Worm (Caenorhabditis elegans) whole organism, young adult: ENCODE results near the gene ZK1098.9.

Experiments used
- B0019.2 ChIP-seq: fragments of 200-800 bp; sonication (Bioruptor generic); conservative IDR thresholded peaks from 2 replicates; pipeline ENCODE4 v1.3.6; 2022; ENCODE audit warnings: missing genetic modification reagents, missing genetic modification characterization, missing compliant biosample characterization
- B0261.1 ChIP-seq: sonication (generic microtip); optimal IDR thresholded peaks from 2 replicates; lab custom pipeline; 2016; ENCODE audit warnings: mild to moderate bottlenecking, missing genetic modification characterization, moderate library complexity, missing compliant biosample characterization
- B0336.3 ChIP-seq: fragments of 200-800 bp; sonication (Bioruptor generic); IDR thresholded peaks from 2 replicates; pipeline ENCODE4 v1.3.6; 2022; ENCODE audit warnings: missing genetic modification characterization, missing compliant biosample characterization
- F57A8.1 ChIP-seq: fragments of 200-800 bp; sonication (Bioruptor generic); optimal IDR thresholded peaks from 2 replicates; lab custom pipeline; 2018; ENCODE audit warnings: mild to moderate bottlenecking, missing genetic modification characterization, moderate library complexity, missing compliant biosample characterization
- T07F8.4 ChIP-seq: sonication (generic microtip); optimal IDR thresholded peaks from 2 replicates; lab custom pipeline; 2016; ENCODE audit warnings: mild to moderate bottlenecking, missing genetic modification characterization, moderate library complexity, missing compliant biosample characterization
- Y56A3A.18 ChIP-seq: fragments of 200-800 bp; sonication (Bioruptor generic); IDR thresholded peaks from 2 replicates; pipeline ENCODE4 v1.3.6; 2022; ENCODE audit warnings: missing genetic modification reagents, missing genetic modification characterization, missing compliant biosample characterization
- Y79H2A.3 ChIP-seq: fragments of 200-800 bp; sonication (Bioruptor generic); conservative IDR thresholded peaks from 2 replicates; pipeline ENCODE4 v1.3.6; 2022; ENCODE audit warnings: missing genetic modification reagents, missing genetic modification characterization, missing compliant biosample characterization
- akir-1 ChIP-seq: fragments of 200-800 bp; sonication (Bioruptor generic); optimal IDR thresholded peaks from 2 replicates; lab custom pipeline; 2018; ENCODE audit warnings: mild to moderate bottlenecking, missing genetic modification characterization, moderate library complexity, missing compliant biosample characterization
- atf-7 ChIP-seq: sonication (generic microtip); optimal IDR thresholded peaks from 2 replicates; lab custom pipeline; 2017; ENCODE audit warnings: mild to moderate bottlenecking, missing genetic modification characterization, missing compliant biosample characterization
- attf-5 ChIP-seq: fragments of 200-800 bp; sonication (Bioruptor generic); optimal IDR thresholded peaks from 2 replicates; lab custom pipeline; 2018; ENCODE audit warnings: mild to moderate bottlenecking, missing genetic modification characterization, missing compliant biosample characterization
- ccch-3 ChIP-seq: fragments of 200-800 bp; sonication (Bioruptor generic); optimal IDR thresholded peaks from 2 replicates; lab custom pipeline; 2018; ENCODE audit warnings: mild to moderate bottlenecking, missing genetic modification characterization, missing compliant biosample characterization
- cebp-1 ChIP-seq, 2 experiments: fragments of 200-800 bp in 1 of 2; sonication (Bioruptor generic) in 1 of 2; sonication (generic microtip) in 1 of 2; IDR thresholded peaks in 1 of 2; optimal IDR thresholded peaks in 1 of 2; 2 replicates each; pipeline versions ENCODE4 v1.3.6 to Lab custom; 2017 to 2022; ENCODE audit warnings: missing compliant biosample characterization in 2 of 2, missing genetic modification characterization in 2 of 2, mild to moderate bottlenecking in 1 of 2, missing genetic modification reagents in 1 of 2, moderate library complexity in 1 of 2
- ceh-100 ChIP-seq: fragments of 200-800 bp; sonication (Bioruptor generic); IDR thresholded peaks from 2 replicates; pipeline ENCODE4 v1.3.6; 2022; ENCODE audit warnings: missing genetic modification reagents, missing genetic modification characterization, missing compliant biosample characterization
- ceh-27 ChIP-seq: fragments of 200-800 bp; sonication (Bioruptor generic); optimal IDR thresholded peaks from 2 replicates; lab custom pipeline; 2018; ENCODE audit warnings: mild to moderate bottlenecking, missing genetic modification characterization, moderate library complexity, missing compliant biosample characterization
- ceh-40 ChIP-seq: fragments of 200-800 bp; sonication (Bioruptor generic); IDR thresholded peaks from 2 replicates; pipeline ENCODE4 v1.3.6; 2022; ENCODE audit warnings: missing genetic modification characterization, missing compliant biosample characterization
- ceh-91 ChIP-seq: fragments of 200-800 bp; sonication (Bioruptor generic); IDR thresholded peaks from 2 replicates; pipeline ENCODE4 v1.3.6; 2022; ENCODE audit warnings: missing genetic modification reagents, missing genetic modification characterization, missing compliant biosample characterization
- dpff-1 ChIP-seq: sonication (generic microtip); optimal IDR thresholded peaks from 2 replicates; lab custom pipeline; 2017; ENCODE audit warnings: mild to moderate bottlenecking, missing genetic modification characterization, missing compliant biosample characterization
- efl-1 ChIP-seq: fragments of 150-350 bp; optimal IDR thresholded peaks from 2 replicates; lab custom pipeline; 2014; ENCODE audit warnings: missing biosample characterization, missing genetic modification reagents, missing genetic modification characterization
- egl-18 ChIP-seq: fragments of 200-800 bp; sonication (Bioruptor generic); IDR thresholded peaks from 2 replicates; pipeline ENCODE4 v1.3.6; 2022; ENCODE audit warnings: missing genetic modification reagents, missing genetic modification characterization, missing compliant biosample characterization
- egl-44 ChIP-seq: fragments of 200-800 bp; sonication (Bioruptor generic); IDR thresholded peaks from 2 replicates; pipeline ENCODE4 v1.3.6; 2022; ENCODE audit warnings: missing genetic modification reagents, missing genetic modification characterization, missing compliant biosample characterization
- him-1 ChIP-seq: sonication (generic microtip); optimal IDR thresholded peaks from 2 replicates; lab custom pipeline; 2016; ENCODE audit warnings: missing genotype, missing genetic modification reagents, missing genetic modification characterization, missing compliant biosample characterization
- let-607 ChIP-seq, 2 experiments: fragments of 200-800 bp in 1 of 2; sonication (Bioruptor generic) in 1 of 2; sonication (generic microtip) in 1 of 2; optimal IDR thresholded peaks; 2 replicates each; lab custom pipeline; 2016 to 2018; ENCODE audit warnings: mild to moderate bottlenecking in 2 of 2, missing compliant biosample characterization in 2 of 2, missing genetic modification characterization in 2 of 2, moderate library complexity in 2 of 2, missing genotype in 1 of 2
- lin-35 ChIP-seq, 3 experiments: fragments of 150-350 bp in 2 of 3; sonication (generic microtip) in 1 of 3; optimal IDR thresholded peaks; 2 replicates each; lab custom pipeline; 2014 to 2018; ENCODE audit warnings: missing biosample characterization in 3 of 3, missing genetic modification characterization in 3 of 3, missing genetic modification reagents in 3 of 3
- lin-40 ChIP-seq: sonication (generic microtip); optimal IDR thresholded peaks from 2 replicates; lab custom pipeline; 2016; ENCODE audit warnings: missing genetic modification characterization, mild to moderate bottlenecking, missing compliant biosample characterization, missing genotype, missing genetic modification reagents
- lin-54 ChIP-seq: fragments of 200-800 bp; sonication (Bioruptor generic); optimal IDR thresholded peaks from 2 replicates; lab custom pipeline; 2018; ENCODE audit warnings: mild to moderate bottlenecking, missing genetic modification characterization, missing compliant biosample characterization
- lsl-1 ChIP-seq: fragments of 200-800 bp; sonication (Bioruptor generic); optimal IDR thresholded peaks from 2 replicates; lab custom pipeline; 2018; ENCODE audit warnings: mild to moderate bottlenecking, missing genetic modification characterization, moderate library complexity, missing compliant biosample characterization
- lsy-27 ChIP-seq: sonication (generic microtip); optimal IDR thresholded peaks from 2 replicates; lab custom pipeline; 2017; ENCODE audit warnings: missing genetic modification characterization, mild to moderate bottlenecking, missing compliant biosample characterization, antibody characterized with exemption, missing genotype, borderline replicate concordance; ENCODE audit not compliant: insufficient read depth
- madf-10 ChIP-seq: sonication (generic microtip); optimal IDR thresholded peaks from 2 replicates; lab custom pipeline; 2016; ENCODE audit warnings: mild to moderate bottlenecking, missing genetic modification characterization, missing compliant biosample characterization
- madf-3 ChIP-seq: fragments of 200-800 bp; sonication (Bioruptor generic); IDR thresholded peaks from 2 replicates; pipeline ENCODE4 v1.3.6; 2022; ENCODE audit warnings: missing genetic modification reagents, missing genetic modification characterization, missing compliant biosample characterization
- mcd-1 ChIP-seq: fragments of 200-800 bp; sonication (Bioruptor generic); IDR thresholded peaks from 2 replicates; pipeline ENCODE4 v1.3.6; 2022; ENCODE audit warnings: missing genetic modification reagents, missing genetic modification characterization, missing compliant biosample characterization
- mes-4 ChIP-seq: sonication (generic microtip); optimal IDR thresholded peaks from 2 replicates; lab custom pipeline; 2016; ENCODE audit warnings: missing genotype, missing genetic modification characterization, missing compliant biosample characterization
- nfya-2 ChIP-seq: fragments of 200-800 bp; sonication (Bioruptor generic); IDR thresholded peaks from 2 replicates; pipeline ENCODE4 v1.3.6; 2022; ENCODE audit warnings: missing genetic modification reagents, missing genetic modification characterization, missing compliant biosample characterization
- nfyb-1 ChIP-seq: fragments of 200-800 bp; sonication (Bioruptor generic); IDR thresholded peaks from 2 replicates; pipeline ENCODE4 v1.3.6; 2022; ENCODE audit warnings: missing genetic modification reagents, missing genetic modification characterization, missing compliant biosample characterization
- nhr-27 ChIP-seq: fragments of 200-800 bp; sonication (Bioruptor generic); optimal IDR thresholded peaks from 2 replicates; lab custom pipeline; 2018; ENCODE audit warnings: mild to moderate bottlenecking, missing genetic modification characterization, moderate library complexity, missing compliant biosample characterization
- rec-8 ChIP-seq, 2 experiments: sonication (generic microtip); optimal IDR thresholded peaks; 2 replicates each; lab custom pipeline; 2016; ENCODE audit warnings: mild to moderate bottlenecking in 2 of 2, missing genetic modification characterization in 2 of 2, missing genetic modification reagents in 2 of 2, missing genotype in 2 of 2, missing biosample characterization in 1 of 2, missing compliant biosample characterization in 1 of 2, moderate library complexity in 1 of 2
- snpc-1.1 ChIP-seq: sonication (generic microtip); optimal IDR thresholded peaks from 2 replicates; lab custom pipeline; 2017; ENCODE audit warnings: missing genetic modification characterization, mild to moderate bottlenecking, missing compliant biosample characterization, antibody characterized with exemption, moderate library complexity, missing genotype, missing genetic modification reagents; ENCODE audit not compliant: insufficient read depth
- snpc-1.3 ChIP-seq: sonication (generic microtip); optimal IDR thresholded peaks from 2 replicates; lab custom pipeline; 2017; ENCODE audit warnings: missing genetic modification characterization, mild to moderate bottlenecking, missing compliant biosample characterization, antibody characterized with exemption, moderate library complexity, missing genotype, missing genetic modification reagents; ENCODE audit not compliant: insufficient read depth
- tlf-1 ChIP-seq: fragments of 200-800 bp; sonication (Bioruptor generic); optimal IDR thresholded peaks from 2 replicates; lab custom pipeline; 2018; ENCODE audit warnings: mild to moderate bottlenecking, missing genetic modification characterization, missing compliant biosample characterization
- zfh-2 ChIP-seq: fragments of 200-800 bp; sonication (Bioruptor generic); conservative IDR thresholded peaks from 2 replicates; pipeline ENCODE4 v1.3.6; 2022; ENCODE audit warnings: missing genetic modification reagents, missing genetic modification characterization, missing compliant biosample characterization
- ztf-18 ChIP-seq: sonication (generic microtip); optimal IDR thresholded peaks from 2 replicates; lab custom pipeline; 2016; ENCODE audit warnings: missing genotype, mild to moderate bottlenecking, missing genetic modification characterization, missing compliant biosample characterization
- ztf-28 ChIP-seq: fragments of 200-800 bp; sonication (Bioruptor generic); IDR thresholded peaks from 2 replicates; pipeline ENCODE4 v1.3.6; 2022; ENCODE audit warnings: missing genetic modification reagents, missing genetic modification characterization, missing compliant biosample characterization
- ztf-6 ChIP-seq: fragments of 200-800 bp; sonication (Bioruptor generic); IDR thresholded peaks from 2 replicates; pipeline ENCODE4 v1.3.6; 2022; ENCODE audit warnings: missing genetic modification reagents, missing genetic modification characterization, missing compliant biosample characterization

ZK1098.9 gene

ce11 chrIII:9568451-9568850 lies 24.2 kb downstream of the ZK1098.9 start, which contains the start of gene C48B4.13:
C48B4.13 (plus strand) TSS chrIII:9568751.
- TF ChIP-seq lsl-1 (GFP tag; lab: Kevin White, UChicago) = no peak

DNA sequence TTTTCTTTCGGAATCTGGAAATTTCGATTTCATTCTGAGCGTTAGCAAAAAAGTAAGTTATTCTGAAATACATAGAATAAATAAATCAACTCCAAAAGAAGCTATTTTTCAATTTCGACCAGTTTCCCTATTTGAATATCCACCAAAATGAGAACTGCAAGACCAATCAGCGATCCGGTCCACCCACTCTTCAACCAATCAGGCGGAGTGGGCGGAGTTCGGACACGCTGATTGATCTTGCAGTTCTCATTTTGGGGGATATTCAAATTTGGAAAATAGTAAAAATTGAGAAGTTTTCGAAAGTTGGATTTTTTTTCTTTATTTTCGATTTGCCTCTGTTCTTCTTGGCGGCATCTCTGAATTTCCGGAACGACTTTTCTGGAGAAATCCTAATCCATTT lies 26.6 kb downstream of the ZK1098.9 start:
- TF ChIP-seq madf-10 (tag; lab: Kevin White, UChicago) (no peak), B0261.1 (tag; lab: Kevin White, UChicago) (no peak), tlf-1 (GFP tag; lab: Kevin White, UChicago) (no peak), mcd-1 (GFP tag; lab: Robert Waterston, UW) (0 out of 2 replicates have a peak, but pooled peaks have one; percentile 12), Y79H2A.3 (no peak), efl-1 (GFP tag; lab: Kevin White, UChicago) (peak; percentile 50), akir-1 (no peak), F57A8.1 (no peak), lin-54 (peak; percentile 28), dpff-1 (tag; lab: Kevin White, UChicago) (no peak), him-1 (no peak), lin-35 (GFP tag; optimal IDR thresholded peaks at IDR 0.05; lab: Kevin White, UChicago) (peak in 1 of 3 experiments; percentile 26), atf-7 (tag; lab: Kevin White, UChicago) (no peak), T07F8.4 (no peak), ztf-6 (no peak), ceh-100 (no peak), let-607 (tag; optimal IDR thresholded peaks at IDR 0.05; lab: Kevin White, UChicago) (peak; percentile 73 to 95), snpc-1.3 (tag; lab: Kevin White, UChicago) (no peak), ceh-40 (GFP tag; lab: Robert Waterston, UW) (no peak), nfya-2 (GFP tag; lab: Robert Waterston, UW) (peak; percentile 98), mes-4 (tag; lab: Kevin White, UChicago) (no peak), madf-3 (GFP tag; lab: Robert Waterston, UW) (no peak), nfyb-1 (GFP tag; lab: Robert Waterston, UW) (peak; percentile 99), ccch-3 (no peak), B0019.2 (GFP tag; lab: Robert Waterston, UW) (no peak)
- TF ChIP-seq, all 124 proteins: peak for 7

- TF ChIP-seq B0336.3 (GFP tag; lab: Robert Waterston, UW) (no peak), egl-44 (GFP tag; lab: Robert Waterston, UW) (no peak), nhr-27 (no peak), attf-5 (peak; percentile 18), F57A8.1 (no peak), cebp-1 (GFP tag; IDR thresholded peaks at IDR 0.05; lab: Robert Waterston, UW) (no peak), cebp-1 (tag; optimal IDR thresholded peaks at IDR 0.05; lab: Kevin White, UChicago) (peak; percentile 82), him-1 (no peak), ztf-28 (GFP tag; lab: Robert Waterston, UW) (no peak)
These were observed 36.0 kb downstream of the ZK1098.9 start, which contains the start of gene ced-7 for ce11 chrIII:9580039-9580891. ced-7 (minus strand) TSS chrIII:9580089.

ce11 chrIII:9582240-9582639 lies 38.0 kb downstream of the ZK1098.9 start, which contains the start of gene C48B4.3:
C48B4.3 (minus strand) TSS chrIII:9582388.
- TF ChIP-seq Y56A3A.18 (GFP tag; lab: Robert Waterston, UW) = no peak
- TF ChIP-seq egl-18 (GFP tag; lab: Robert Waterston, UW) = no peak
- no peak for TF ChIP-seq rec-8 (tag; optimal IDR thresholded peaks at IDR 0.05; lab: Kevin White, UChicago)
- no peak for TF ChIP-seq ztf-18
- no peak for TF ChIP-seq lsy-27 (tag; lab: Kevin White, UChicago)
- TF ChIP-seq snpc-1.1 (tag; lab: Kevin White, UChicago) = no peak
- no peak for TF ChIP-seq ceh-100
- TF ChIP-seq zfh-2 = no peak
- TF ChIP-seq lin-40 (tag; lab: Kevin White, UChicago) = no peak
- no peak for TF ChIP-seq ceh-91 (GFP tag; lab: Robert Waterston, UW)
- no peak for TF ChIP-seq ceh-27
